Worm (Caenorhabditis elegans) whole organism, L1 larva: ENCODE results near the gene W01B6.5.
"Not testable (repeated sequence)": the region's sequence is repeated elsewhere in the genome, so short reads cannot be mapped to it uniquely, and the experiment has no call there.

ENCODE experiments used
- C04F5.9 ChIP-seq: sonication (generic microtip); optimal IDR thresholded peaks from 2 replicates; lab custom pipeline; 2016; ENCODE audit warnings: missing genetic modification characterization, missing compliant biosample characterization
- C16A3.4 ChIP-seq: fragments of 150-350 bp; optimal IDR thresholded peaks from 2 replicates; lab custom pipeline; 2014; ENCODE audit warnings: missing biosample characterization, missing genetic modification characterization
- Y116A8C.19 ChIP-seq: sonication (generic microtip); optimal IDR thresholded peaks from 2 replicates; lab custom pipeline; 2016; ENCODE audit warnings: missing compliant biosample characterization, missing genetic modification characterization, borderline replicate concordance
- alr-1 ChIP-seq: fragments of 200-800 bp; sonication (Bioruptor generic); optimal IDR thresholded peaks from 2 replicates; lab custom pipeline; 2018; ENCODE audit warnings: borderline replicate concordance, mild to moderate bottlenecking, missing genetic modification characterization, missing compliant biosample characterization
- ama-1 ChIP-seq: fragments of 150-350 bp; optimal IDR thresholded peaks from 2 replicates; lab custom pipeline; 2014
- ceh-88 ChIP-seq: fragments of 200-800 bp; sonication (Bioruptor generic); IDR thresholded peaks from 2 replicates; pipeline ENCODE4 v1.3.6; 2022; ENCODE audit warnings: missing genetic modification characterization, missing compliant biosample characterization
- ceh-90 ChIP-seq: sonication (generic microtip); optimal IDR thresholded peaks from 2 replicates; lab custom pipeline; 2016; ENCODE audit warnings: missing genetic modification characterization, missing compliant biosample characterization
- efl-1 ChIP-seq, 4 experiments: fragments of 150-350 bp; optimal IDR thresholded peaks in 3 of 4; peaks in 1 of 4; 1 replicate in 1 of 4; 2 replicates in 3 of 4; lab custom pipeline; 2014; ENCODE audit warnings: missing biosample characterization in 2 of 4, missing genetic modification characterization in 2 of 4, missing genetic modification reagents in 2 of 4
- fkh-4 ChIP-seq: sonication (generic microtip); optimal IDR thresholded peaks from 2 replicates; lab custom pipeline; 2016; ENCODE audit warnings: missing compliant biosample characterization, missing genetic modification characterization, borderline replicate concordance
- fkh-8 ChIP-seq: sonication (generic microtip); optimal IDR thresholded peaks from 2 replicates; lab custom pipeline; 2016; ENCODE audit warnings: mild to moderate bottlenecking, missing genetic modification characterization, missing compliant biosample characterization
- fos-1 ChIP-seq: fragments of 150-350 bp; optimal IDR thresholded peaks from 2 replicates; lab custom pipeline; 2014; ENCODE audit warnings: missing biosample characterization, missing genetic modification characterization
- hlh-4 ChIP-seq: sonication (generic microtip); optimal IDR thresholded peaks from 2 replicates; lab custom pipeline; 2016; ENCODE audit warnings: mild to moderate bottlenecking, missing genetic modification characterization, missing compliant biosample characterization
- irx-1 ChIP-seq: sonication (generic microtip); optimal IDR thresholded peaks from 2 replicates; lab custom pipeline; 2016; ENCODE audit warnings: missing genetic modification characterization, missing compliant biosample characterization
- isw-1 ChIP-seq: fragments of 200-800 bp; sonication (Bioruptor generic); IDR thresholded peaks from 2 replicates; pipeline ENCODE4 v1.3.6; 2022; ENCODE audit warnings: missing genetic modification characterization, missing compliant biosample characterization
- lin-15B ChIP-seq: fragments of 150-350 bp; sonication (generic microtip); optimal IDR thresholded peaks from 3 replicates; lab custom pipeline; 2014; ENCODE audit warnings: missing biosample characterization, missing genetic modification characterization
- lin-35 ChIP-seq, 2 experiments: fragments of 150-350 bp; optimal IDR thresholded peaks; 2 replicates each; lab custom pipeline; 2014; ENCODE audit warnings: missing biosample characterization in 2 of 2, missing genetic modification characterization in 2 of 2, missing genetic modification reagents in 2 of 2
- mab-9 ChIP-seq: fragments of 200-800 bp; sonication (Bioruptor generic); IDR thresholded peaks from 2 replicates; pipeline ENCODE4 v1.3.6; 2022; ENCODE audit warnings: missing genetic modification reagents, missing genetic modification characterization, missing compliant biosample characterization
- nhr-11 ChIP-seq: fragments of 150-350 bp; optimal IDR thresholded peaks from 2 replicates; lab custom pipeline; 2014; ENCODE audit warnings: missing biosample characterization, missing genetic modification characterization
- nhr-20 ChIP-seq: sonication (generic microtip); optimal IDR thresholded peaks from 2 replicates; lab custom pipeline; 2016; ENCODE audit warnings: mild to moderate bottlenecking, missing genetic modification characterization, missing compliant biosample characterization
- nhr-28 ChIP-seq: fragments of 150-350 bp; optimal IDR thresholded peaks from 2 replicates; lab custom pipeline; 2014; ENCODE audit warnings: missing biosample characterization, missing genetic modification characterization
- nhr-71 ChIP-seq: sonication (generic microtip); optimal IDR thresholded peaks from 2 replicates; lab custom pipeline; 2016; ENCODE audit warnings: mild to moderate bottlenecking, missing genetic modification characterization, moderate library complexity, missing compliant biosample characterization
- nhr-85 ChIP-seq: sonication (generic microtip); peaks from one replicate; lab custom pipeline; 2016; ENCODE audit warnings: missing genetic modification characterization, inconsistent platforms, missing compliant biosample characterization
- nhr-90 ChIP-seq: sonication (generic microtip); optimal IDR thresholded peaks from 2 replicates; lab custom pipeline; 2016; ENCODE audit warnings: mild to moderate bottlenecking, missing genetic modification characterization, missing compliant biosample characterization; ENCODE audit not compliant: poor library complexity
- pag-3 ChIP-seq: sonication (generic microtip); optimal IDR thresholded peaks from 2 replicates; lab custom pipeline; 2017; ENCODE audit warnings: missing genetic modification characterization, mild to moderate bottlenecking, missing compliant biosample characterization, antibody characterized with exemption, borderline replicate concordance; ENCODE audit not compliant: insufficient read depth
- pax-3 ChIP-seq: fragments of 200-800 bp; sonication (Bioruptor generic); optimal IDR thresholded peaks from 2 replicates; lab custom pipeline; 2018; ENCODE audit warnings: mild to moderate bottlenecking, missing genetic modification characterization, moderate library complexity, missing compliant biosample characterization
- pqm-1 ChIP-seq: sonication (generic microtip); optimal IDR thresholded peaks from 3 replicates; lab custom pipeline; 2017; ENCODE audit warnings: missing biosample characterization, missing genetic modification characterization
- skn-1 ChIP-seq: fragments of 150-350 bp; optimal IDR thresholded peaks from 2 replicates; lab custom pipeline; 2014; ENCODE audit warnings: missing biosample characterization, missing genetic modification characterization
- snpc-4 ChIP-seq: fragments of 150-350 bp; optimal IDR thresholded peaks from 2 replicates; lab custom pipeline; 2014; ENCODE audit warnings: missing biosample characterization, missing genetic modification characterization
- sup-37 ChIP-seq: fragments of 200-800 bp; sonication (Bioruptor generic); optimal IDR thresholded peaks from 2 replicates; lab custom pipeline; 2018; ENCODE audit warnings: mild to moderate bottlenecking, missing genetic modification characterization, missing compliant biosample characterization
- unc-86 ChIP-seq: sonication (generic microtip); optimal IDR thresholded peaks from 2 replicates; lab custom pipeline; 2016; ENCODE audit warnings: missing genetic modification characterization, missing compliant biosample characterization
- unc-98 ChIP-seq: fragments of 200-800 bp; sonication (Bioruptor generic); IDR thresholded peaks from 2 replicates; pipeline ENCODE4 v1.3.6; 2022; ENCODE audit warnings: missing genetic modification characterization, missing compliant biosample characterization
- zip-4 ChIP-seq: fragments of 200-800 bp; sonication (Bioruptor generic); optimal IDR thresholded peaks from 2 replicates; lab custom pipeline; 2018; ENCODE audit warnings: mild to moderate bottlenecking, missing genetic modification characterization, moderate library complexity, missing compliant biosample characterization
- ztf-11 ChIP-seq, 2 experiments: sonication (generic microtip); optimal IDR thresholded peaks; 2 replicates each; lab custom pipeline; 2016 to 2017; ENCODE audit warnings: missing genetic modification characterization in 2 of 2, missing biosample characterization in 1 of 2, missing compliant biosample characterization in 1 of 2

The W01B6.5 gene

DNA sequence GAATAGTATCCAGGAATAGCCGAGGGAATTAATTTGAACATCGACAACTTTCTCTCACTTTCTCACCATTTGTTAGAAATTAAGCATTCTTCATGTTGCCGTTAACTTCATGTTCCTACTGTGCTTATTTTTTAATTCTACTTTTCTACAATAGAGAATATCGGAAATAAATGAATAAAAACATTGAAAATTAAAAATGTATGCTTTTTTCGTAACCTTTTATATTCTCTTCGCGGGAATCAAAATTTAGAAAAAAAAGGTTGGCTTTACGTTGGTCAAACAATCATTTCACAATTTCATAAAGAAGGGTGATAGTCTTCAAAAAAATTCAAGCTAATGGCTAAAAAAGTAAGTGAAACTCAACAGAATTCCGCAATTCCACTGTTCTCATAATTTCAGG lies at the start of gene W01B6.5:
Gene W01B6.5, plus strand, starts transcription at position 301 of the 400 bp plus-strand sequence.
- TF ChIP-seq efl-1 (optimal IDR thresholded peaks at IDR 0.05; lab: Kevin White, UChicago) (no peak), efl-1 (GFP tag; optimal IDR thresholded peaks at IDR 0.05 in 1 of 2; lab: Kevin White, UChicago) (peak in 1 of 2 experiments; percentile 40), unc-86 (tag; lab: Kevin White, UChicago) (no peak)

DNA sequence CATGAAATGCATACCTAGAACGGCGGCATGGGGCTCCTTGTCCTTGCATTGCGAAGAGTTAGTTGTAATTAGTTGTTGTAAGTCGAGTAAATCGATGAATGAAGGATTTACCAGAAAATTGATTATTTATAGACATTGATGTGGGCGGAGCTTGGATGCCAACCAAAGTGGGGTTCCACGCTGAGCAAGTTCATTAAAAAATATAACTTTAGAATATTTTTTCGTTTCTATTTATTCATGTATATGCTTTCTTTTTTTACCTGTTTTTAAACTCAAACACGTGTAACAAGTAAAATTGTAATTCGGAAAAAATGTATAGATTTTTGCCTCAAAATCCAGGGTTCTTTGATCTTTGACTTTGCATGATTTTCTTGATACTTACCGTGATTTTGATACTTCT lies 48.4 kb upstream of the W01B6.5 start, which contains the start of gene gipc-2:
Gene gipc-2, minus strand, starts transcription at position 101 of the 400 bp plus-strand sequence.
- no peak for TF ChIP-seq nhr-71 (tag; lab: Kevin White, UChicago)
- TF ChIP-seq nhr-85 (tag; lab: Kevin White, UChicago): no peak
- TF ChIP-seq zip-4 (GFP tag; lab: Kevin White, UChicago): no peak
- no peak for TF ChIP-seq nhr-11 (tag; lab: Kevin White, UChicago)
- no peak for TF ChIP-seq fos-1 (tag; lab: Kevin White, UChicago)
- no peak for TF ChIP-seq snpc-4 (tag; lab: Kevin White, UChicago)
- TF ChIP-seq sup-37 (GFP tag; lab: Kevin White, UChicago): no peak
- no peak for TF ChIP-seq ceh-90 (tag; lab: Kevin White, UChicago)
- no peak for TF ChIP-seq Y116A8C.19 (tag; lab: Kevin White, UChicago)
- TF ChIP-seq mab-9 (GFP tag; lab: Robert Waterston, UW): no peak
- TF ChIP-seq pqm-1: no peak
- TF ChIP-seq nhr-90 (tag; lab: Kevin White, UChicago): no peak
- TF ChIP-seq ztf-11 (tag; optimal IDR thresholded peaks at IDR 0.05; lab: Kevin White, UChicago): no peak
- TF ChIP-seq ama-1 (lab: Kevin White, UChicago): no peak
- no peak for TF ChIP-seq nhr-20 (tag; lab: Kevin White, UChicago)
- no peak for TF ChIP-seq lin-35 (GFP tag; optimal IDR thresholded peaks at IDR 0.05; lab: Kevin White, UChicago)

DNA sequence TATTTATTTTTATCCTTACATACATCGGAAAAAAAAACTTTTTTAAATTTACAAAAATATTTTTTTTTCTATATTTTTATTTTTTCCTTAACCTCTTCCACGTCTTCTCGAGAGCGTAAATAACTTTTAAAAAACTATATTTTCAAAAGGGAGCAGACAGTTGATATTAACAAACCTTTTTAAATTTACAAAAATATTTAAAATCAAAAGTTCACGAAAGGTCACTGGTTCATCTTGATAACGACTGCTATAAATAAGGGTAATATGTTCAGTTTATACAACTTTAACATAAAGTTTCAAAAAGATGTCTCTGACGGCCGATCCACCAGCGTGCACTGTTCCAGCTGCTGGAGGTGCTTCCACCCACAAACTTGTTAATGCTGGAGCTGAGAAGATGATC lies 47.2 kb upstream of the W01B6.5 start, which contains the start of the genes F44D12.16 and msd-2:
Gene F44D12.16, plus strand, starts transcription at position 301 of the 400 bp plus-strand sequence.
Gene msd-2, plus strand, starts transcription at position 305 of the 400 bp plus-strand sequence.
- not testable (repeated sequence) for TF ChIP-seq fkh-4 (tag; lab: Kevin White, UChicago); pag-3 (tag; lab: Kevin White, UChicago); zip-4 (GFP tag; lab: Kevin White, UChicago)
- TF ChIP-seq, all 84 proteins: peak for 0; not testable (repeated sequence) for 84

DNA sequence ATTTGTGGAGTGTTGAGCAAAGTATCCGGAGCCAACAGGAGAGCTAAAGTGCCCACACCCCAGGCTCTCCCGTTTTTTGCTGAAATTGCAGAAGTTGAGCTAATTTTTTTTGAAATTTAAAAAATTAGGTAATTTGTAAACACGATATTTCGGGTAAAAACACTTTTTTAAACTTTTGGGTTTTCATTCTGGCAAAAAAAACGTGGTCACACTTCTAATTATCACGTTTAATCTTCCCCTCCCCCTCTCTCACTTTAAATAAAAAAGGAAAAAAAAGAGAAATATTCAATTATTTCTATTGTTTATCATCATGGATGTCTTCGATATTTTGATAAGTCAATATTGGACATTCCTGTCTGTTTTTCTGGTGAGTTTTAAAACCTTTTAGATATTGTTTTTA lies 42.9 kb upstream of the W01B6.5 start, which contains the start of gene F44D12.6:
Gene F44D12.6, plus strand, starts transcription at position 301 of the 400 bp plus-strand sequence.
- TF ChIP-seq alr-1 (tag; lab: Kevin White, UChicago) (no peak), skn-1 (tag; lab: Kevin White, UChicago) (no peak), irx-1 (tag; lab: Kevin White, UChicago) (no peak), lin-15B (tag; lab: Kevin White, UChicago) (no peak), fkh-8 (tag; lab: Kevin White, UChicago) (no peak), pax-3 (tag; lab: Kevin White, UChicago) (no peak), unc-98 (no peak), ama-1 (lab: Kevin White, UChicago) (no peak), isw-1 (GFP tag; lab: Robert Waterston, UW) (no peak), C16A3.4 (tag; lab: Kevin White, UChicago) (no peak), nhr-20 (tag; lab: Kevin White, UChicago) (no peak), unc-86 (tag; lab: Kevin White, UChicago) (no peak), C04F5.9 (tag; lab: Kevin White, UChicago) (no peak), nhr-28 (tag; lab: Kevin White, UChicago) (no peak), nhr-11 (tag; lab: Kevin White, UChicago) (no peak), ceh-88 (GFP tag; lab: Robert Waterston, UW) (no peak), hlh-4 (tag; lab: Kevin White, UChicago) (no peak)
